Worm (Caenorhabditis elegans) whole organism, young adult: ENCODE data around the gene wars-1.

Experiments used
- B0261.1 ChIP-seq: sonication (generic microtip); optimal IDR thresholded peaks from 2 replicates; lab custom pipeline; 2016; ENCODE audit warnings: mild to moderate bottlenecking, missing genetic modification characterization, moderate library complexity, missing compliant biosample characterization
- C06A6.2 ChIP-seq: fragments of 200-800 bp; sonication (Bioruptor generic); conservative IDR thresholded peaks from 2 replicates; pipeline ENCODE4 v1.3.6; 2022; ENCODE audit warnings: missing genetic modification characterization, missing compliant biosample characterization
- F49E8.2 ChIP-seq: sonication (generic microtip); optimal IDR thresholded peaks from 3 replicates; lab custom pipeline; 2017; ENCODE audit warnings: missing genetic modification characterization, mild to moderate bottlenecking, missing compliant biosample characterization, antibody characterized with exemption, moderate library complexity; ENCODE audit not compliant: insufficient read depth
- bed-2 ChIP-seq: fragments of 200-800 bp; sonication (Bioruptor generic); IDR thresholded peaks from 2 replicates; pipeline ENCODE4 v1.3.6; 2022; ENCODE audit warnings: missing genetic modification reagents, missing genetic modification characterization, missing compliant biosample characterization
- hmg-1.2 ChIP-seq: fragments of 200-800 bp; sonication (Bioruptor generic); IDR thresholded peaks from 2 replicates; pipeline ENCODE4 v1.3.6; 2022; ENCODE audit warnings: missing genetic modification reagents, missing genetic modification characterization, missing compliant biosample characterization
- nfya-1 ChIP-seq: sonication (generic microtip); optimal IDR thresholded peaks from 2 replicates; lab custom pipeline; 2017; ENCODE audit warnings: antibody characterized with exemption, missing compliant biosample characterization, missing genetic modification characterization, borderline replicate concordance; ENCODE audit not compliant: insufficient read depth
- nfya-2 ChIP-seq: fragments of 200-800 bp; sonication (Bioruptor generic); IDR thresholded peaks from 2 replicates; pipeline ENCODE4 v1.3.6; 2022; ENCODE audit warnings: missing genetic modification reagents, missing genetic modification characterization, missing compliant biosample characterization
- sea-2 ChIP-seq: fragments of 200-800 bp; sonication (Bioruptor generic); IDR thresholded peaks from 2 replicates; pipeline ENCODE4 v1.3.6; 2022; ENCODE audit warnings: missing genetic modification characterization, missing compliant biosample characterization
- sptf-2 ChIP-seq: fragments of 200-800 bp; sonication (Bioruptor generic); optimal IDR thresholded peaks from 2 replicates; lab custom pipeline; 2018; ENCODE audit warnings: mild to moderate bottlenecking, missing genetic modification characterization, missing compliant biosample characterization

ce11 chrV:18819643-18820042 lies 39.4 kb downstream of the wars-1 start, which contains the start of gene ncs-5:
- no peak for TF ChIP-seq C06A6.2
- TF ChIP-seq hmg-1.2 (GFP tag; lab: Robert Waterston, UW): no peak
- TF ChIP-seq B0261.1 (tag; lab: Kevin White, UChicago): no peak
- no peak for TF ChIP-seq sptf-2
- no peak for TF ChIP-seq nfya-2 (GFP tag; lab: Robert Waterston, UW)
- no peak for TF ChIP-seq nfya-1 (tag; lab: Kevin White, UChicago)
- no peak for TF ChIP-seq bed-2 (GFP tag; lab: Robert Waterston, UW)
- TF ChIP-seq F49E8.2 (tag; lab: Kevin White, UChicago): no peak
- no peak for TF ChIP-seq sea-2 (GFP tag; lab: Robert Waterston, UW)
